Fruit fly (Drosophila melanogaster) whole organism: ENCODE data around the gene CG13040.

Experiments
- CG8478 ChIP-seq: fragments of >200 bp; optimal IDR thresholded peaks from 2 replicates; lab custom pipeline; 2018; ENCODE audit warnings: inconsistent platforms
- Dll ChIP-seq: fragments of >200 bp; optimal IDR thresholded peaks from 2 replicates; lab custom pipeline; 2017
- EcR ChIP-seq, 2 experiments: fragments of >200 bp; optimal IDR thresholded peaks; 2 replicates each; lab custom pipeline; 2017; ENCODE audit warnings: missing biosample characterization in 2 of 2, missing genetic modification characterization in 2 of 2, missing genetic modification reagents in 2 of 2
- pan ChIP-seq: fragments of >200 bp; optimal IDR thresholded peaks from 2 replicates; lab custom pipeline; 2017
- psq ChIP-seq: fragments of >200 bp; optimal IDR thresholded peaks from 2 replicates; lab custom pipeline; 2017
- usp ChIP-seq: fragments of >200 bp; optimal IDR thresholded peaks from 2 replicates; lab custom pipeline; 2017; ENCODE audit warnings: missing biosample characterization, missing genetic modification characterization, mixed read lengths

- no peak for TF ChIP-seq psq (lab: Kevin White, UChicago)
- TF ChIP-seq pan = no peak
- no peak for TF ChIP-seq CG8478 (lab: Kevin White, UChicago)
- TF ChIP-seq EcR (GFP tag; optimal IDR thresholded peaks at IDR 0.05; lab: Kevin White, UChicago) = no peak
- TF ChIP-seq usp = no peak
- no peak for TF ChIP-seq Dll (lab: Kevin White, UChicago)
Observed at dm6 chr3L:16346023-16346422, 19.5 kb upstream of the CG13040 start, which contains the start of gene CG33257.
